Worm (Caenorhabditis elegans) whole organism, early embryonic: ENCODE results near the gene acs-17.

ENCODE experiments used
- B0310.2 ChIP-seq: sonication (generic microtip); optimal IDR thresholded peaks from 2 replicates; lab custom pipeline; 2016; ENCODE audit warnings: mild to moderate bottlenecking, missing genetic modification characterization, missing compliant biosample characterization
- F13C5.2 ChIP-seq: sonication (generic microtip); optimal IDR thresholded peaks from 2 replicates; lab custom pipeline; 2017; ENCODE audit warnings: mild to moderate bottlenecking, missing genetic modification characterization, inconsistent platforms, missing compliant biosample characterization
- aly-1 ChIP-seq: sonication (generic microtip); optimal IDR thresholded peaks from 2 replicates; lab custom pipeline; 2016; ENCODE audit warnings: missing genetic modification characterization, missing compliant biosample characterization
- ama-1 ChIP-seq: fragments of 150-350 bp; optimal IDR thresholded peaks from 2 replicates; lab custom pipeline; 2014
- ceh-13 ChIP-seq: fragments of 200-800 bp; sonication (Bioruptor generic); optimal IDR thresholded peaks from 2 replicates; lab custom pipeline; 2018; ENCODE audit warnings: mild to moderate bottlenecking, missing genetic modification characterization, missing compliant biosample characterization
- ceh-36 ChIP-seq: sonication (generic microtip); optimal IDR thresholded peaks from 2 replicates; lab custom pipeline; 2016; ENCODE audit warnings: missing genetic modification characterization, inconsistent platforms, missing compliant biosample characterization
- ets-7 ChIP-seq: sonication (generic microtip); optimal IDR thresholded peaks from 2 replicates; lab custom pipeline; 2016; ENCODE audit warnings: missing genotype, missing genetic modification characterization, missing compliant biosample characterization
- flt-1 ChIP-seq: fragments of 200-800 bp; sonication (Bioruptor generic); IDR thresholded peaks from 2 replicates; pipeline ENCODE4 v1.3.6; 2022; ENCODE audit warnings: missing genetic modification characterization, missing compliant biosample characterization
- hmbx-1 ChIP-seq: sonication (generic microtip); optimal IDR thresholded peaks from 2 replicates; lab custom pipeline; 2016; ENCODE audit warnings: mild to moderate bottlenecking, missing genetic modification characterization, missing compliant biosample characterization
- hmg-4 ChIP-seq: fragments of 200-800 bp; sonication (Bioruptor generic); optimal IDR thresholded peaks from 2 replicates; lab custom pipeline; 2018; ENCODE audit warnings: mild to moderate bottlenecking, missing genetic modification characterization, missing compliant biosample characterization
- hnd-1 ChIP-seq: sonication (generic microtip); optimal IDR thresholded peaks from 2 replicates; lab custom pipeline; 2016; ENCODE audit warnings: missing genetic modification characterization, missing compliant biosample characterization
- pes-1 ChIP-seq: fragments of 200-800 bp; sonication (Bioruptor generic); IDR thresholded peaks from 2 replicates; pipeline ENCODE4 v1.3.6; 2022; ENCODE audit warnings: missing genetic modification reagents, missing genetic modification characterization, missing compliant biosample characterization
- scrt-1 ChIP-seq: fragments of 200-800 bp; sonication (Bioruptor generic); IDR thresholded peaks from 2 replicates; pipeline ENCODE4 v1.3.6; 2022; ENCODE audit warnings: missing genetic modification characterization, missing compliant biosample characterization
- sea-1 ChIP-seq: fragments of 200-800 bp; sonication (Bioruptor generic); conservative IDR thresholded peaks from 2 replicates; pipeline ENCODE4 v1.3.6; 2022; ENCODE audit warnings: missing genetic modification characterization, missing compliant biosample characterization
- tbx-11 ChIP-seq: fragments of 200-800 bp; sonication (Bioruptor generic); IDR thresholded peaks from 2 replicates; pipeline ENCODE4 v1.3.6; 2022; ENCODE audit warnings: missing genetic modification characterization, missing compliant biosample characterization
- tbx-37 ChIP-seq: fragments of 200-800 bp; sonication (Bioruptor generic); conservative IDR thresholded peaks from 2 replicates; pipeline ENCODE4 v1.3.6; 2022; ENCODE audit warnings: missing genetic modification reagents, missing genetic modification characterization, missing compliant biosample characterization
- tra-4 ChIP-seq: sonication (generic microtip); optimal IDR thresholded peaks from 2 replicates; lab custom pipeline; 2017; ENCODE audit warnings: missing genetic modification characterization, missing compliant biosample characterization

Gene acs-17

DNA sequence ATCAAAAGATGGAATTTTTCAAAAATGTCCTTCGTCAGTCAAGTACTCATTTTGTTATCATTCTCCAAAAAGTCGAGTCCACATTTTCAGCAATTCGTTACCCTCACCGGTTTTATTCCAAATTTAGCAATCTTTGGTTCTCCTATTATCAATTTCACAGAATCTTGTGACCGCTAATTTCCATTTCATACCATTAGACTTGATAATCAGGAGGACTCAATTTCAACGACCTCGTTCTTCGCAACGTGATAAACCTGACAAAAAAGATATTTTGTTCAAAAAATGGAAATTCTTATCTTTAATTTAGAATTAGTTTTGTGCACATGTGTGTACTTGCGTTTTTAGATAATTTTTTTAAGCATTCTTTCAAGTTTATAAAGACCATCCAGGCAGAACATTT lies 18.2 kb upstream of the acs-17 start:
- TF ChIP-seq B0310.2 (no peak), ceh-13 (GFP tag; lab: Kevin White, UChicago) (no peak), flt-1 (GFP tag; lab: Robert Waterston, UW) (no peak)

DNA sequence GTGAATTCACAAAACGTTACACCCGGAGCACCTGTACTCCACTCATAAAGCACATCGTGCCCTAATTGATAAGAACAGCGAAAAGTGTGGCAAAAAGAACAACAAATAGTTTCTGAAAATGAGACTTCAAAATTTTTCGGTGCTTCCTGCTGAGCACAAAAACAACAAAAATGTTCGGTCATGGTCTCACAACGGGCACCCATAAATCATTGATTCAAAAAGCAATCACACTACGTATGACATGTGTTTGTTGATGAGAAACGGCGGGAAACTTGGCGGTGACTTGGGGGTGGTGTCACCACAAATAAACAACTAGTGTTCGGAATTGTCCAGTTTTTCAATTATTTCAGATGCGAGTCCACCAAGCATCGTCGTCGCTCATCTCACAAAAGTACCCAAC lies 16.6 kb upstream of the acs-17 start:
- TF ChIP-seq ets-7 (tag; lab: Kevin White, UChicago) (no peak), flt-1 (GFP tag; lab: Robert Waterston, UW) (no peak), B0310.2 (no peak)

DNA sequence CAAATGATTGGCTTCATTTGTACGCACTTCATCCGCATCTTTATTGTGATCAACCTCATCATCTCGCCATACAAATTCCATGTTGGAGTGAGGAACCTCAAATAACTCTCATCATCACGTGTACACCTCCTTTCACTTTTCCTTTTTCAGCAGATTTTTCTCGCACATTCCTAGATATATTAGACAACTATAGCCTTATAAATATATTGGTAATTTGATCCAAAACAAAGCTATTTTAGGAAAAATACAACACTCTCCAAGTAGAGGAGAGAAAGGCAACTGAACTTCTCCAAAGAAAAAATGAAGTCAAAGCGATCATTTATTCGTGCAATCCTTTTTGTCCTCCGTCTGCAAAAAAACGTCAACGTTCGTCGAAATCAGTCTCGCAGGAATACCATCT lies 14.5 kb upstream of the acs-17 start, which contains the start of gene R07E4.1:
Gene R07E4.1, plus strand, starts transcription at position 301 of the 400 bp plus-strand sequence.
- TF ChIP-seq ama-1 (lab: Kevin White, UChicago) (no peak), sea-1 (no peak), scrt-1 (GFP tag; lab: Robert Waterston, UW) (no peak), hmbx-1 (tag; lab: Kevin White, UChicago) (no peak)

DNA sequence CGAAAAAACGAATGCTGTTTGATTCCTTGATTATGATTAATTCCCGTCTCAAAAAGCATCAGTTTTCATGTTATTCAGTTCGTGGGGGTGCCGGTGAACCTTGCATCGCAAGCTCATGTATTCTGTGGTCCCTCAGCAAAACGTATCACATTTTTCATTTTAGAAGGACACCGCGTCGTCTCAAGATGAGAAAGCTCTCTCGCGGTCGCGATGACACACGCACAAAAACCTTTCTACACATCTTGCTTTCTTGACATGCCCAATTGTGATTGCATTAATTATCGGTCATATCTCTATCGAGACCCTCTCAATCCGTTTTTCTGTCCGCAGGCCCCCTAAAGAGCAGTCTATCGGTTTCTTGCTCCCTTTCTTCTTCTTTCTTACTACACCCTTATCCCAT lies 11.8 kb upstream of the acs-17 start:
- TF ChIP-seq tra-4 (tag; lab: Kevin White, UChicago) (no peak), ceh-13 (GFP tag; lab: Kevin White, UChicago) (no peak), pes-1 (GFP tag; lab: Robert Waterston, UW) (no peak), ceh-36 (tag; lab: Kevin White, UChicago) (no peak), tbx-37 (GFP tag; lab: Robert Waterston, UW) (no peak), hnd-1 (no peak), tbx-11 (no peak), sea-1 (no peak), scrt-1 (GFP tag; lab: Robert Waterston, UW) (no peak)

DNA sequence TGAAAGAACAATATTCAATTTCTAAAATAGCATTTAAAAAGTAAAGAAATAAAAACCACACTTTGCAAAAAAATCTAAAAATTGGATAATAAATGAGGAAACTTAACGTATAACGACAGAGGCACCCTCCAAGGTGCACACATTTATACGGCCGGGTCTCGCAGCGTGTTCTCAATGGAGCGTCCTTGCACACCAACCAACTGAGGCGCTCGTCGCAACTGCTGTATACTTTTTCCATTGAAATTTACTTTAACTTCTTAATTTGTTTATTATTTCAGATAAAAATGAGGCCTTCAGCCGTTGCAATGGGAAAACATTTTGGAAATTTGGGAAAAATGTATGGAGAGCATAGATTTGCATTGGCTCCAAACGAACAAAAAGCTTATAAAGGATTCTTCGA lies 8.9 kb upstream of the acs-17 start, which contains the start of the genes R07E4.5 and R07E4.3:
Gene R07E4.5, minus strand, starts transcription at position 1 of the 400 bp plus-strand sequence.
Gene R07E4.3, plus strand, starts transcription at position 285 of the 400 bp plus-strand sequence.
- TF ChIP-seq pes-1 (GFP tag; lab: Robert Waterston, UW) = 0 out of 2 replicates have a peak, but pooled peaks have one; percentile 42
- TF ChIP-seq F13C5.2 = peak; percentile 69
- TF ChIP-seq scrt-1 (GFP tag; lab: Robert Waterston, UW) = no peak

DNA sequence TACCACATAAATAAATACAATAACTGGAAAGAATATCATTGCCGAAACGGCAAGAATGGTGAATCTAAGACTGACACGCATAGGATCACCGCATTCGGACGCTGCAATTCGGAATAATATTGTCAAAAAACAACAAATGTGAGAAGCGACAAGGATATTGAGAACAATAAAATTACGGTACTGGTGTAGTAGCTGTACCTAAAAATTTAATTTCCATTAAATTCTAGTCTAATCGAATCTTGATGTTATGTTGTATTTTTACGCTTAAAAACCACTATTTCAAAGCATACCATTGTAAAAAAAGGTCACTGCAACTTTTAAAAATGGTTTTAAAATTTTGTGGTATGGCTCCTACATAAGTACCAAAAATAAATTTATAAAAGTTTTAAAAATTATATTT lies 4.5 kb upstream of the acs-17 start, which contains the start of gene mig-23:
Gene mig-23, minus strand, starts transcription at position 101 of the 400 bp plus-strand sequence.
- TF ChIP-seq B0310.2 = no peak
- no peak for TF ChIP-seq tra-4 (tag; lab: Kevin White, UChicago)
- no peak for TF ChIP-seq ets-7 (tag; lab: Kevin White, UChicago)
- TF ChIP-seq scrt-1 (GFP tag; lab: Robert Waterston, UW) = no peak
- TF ChIP-seq F13C5.2 = no peak
- TF ChIP-seq tbx-11 = no peak
- no peak for TF ChIP-seq ceh-13 (GFP tag; lab: Kevin White, UChicago)
- no peak for TF ChIP-seq hmbx-1 (tag; lab: Kevin White, UChicago)
- TF ChIP-seq flt-1 (GFP tag; lab: Robert Waterston, UW) = no peak
- TF ChIP-seq hmg-4 (GFP tag; lab: Kevin White, UChicago) = no peak
- no peak for TF ChIP-seq aly-1 (tag; lab: Kevin White, UChicago)
- no peak for TF ChIP-seq pes-1 (GFP tag; lab: Robert Waterston, UW)
- no peak for TF ChIP-seq ama-1 (lab: Kevin White, UChicago)
- TF ChIP-seq sea-1 = no peak
- no peak for TF ChIP-seq hnd-1
- TF ChIP-seq tbx-37 (GFP tag; lab: Robert Waterston, UW) = no peak
- no peak for TF ChIP-seq ceh-36 (tag; lab: Kevin White, UChicago)

DNA sequence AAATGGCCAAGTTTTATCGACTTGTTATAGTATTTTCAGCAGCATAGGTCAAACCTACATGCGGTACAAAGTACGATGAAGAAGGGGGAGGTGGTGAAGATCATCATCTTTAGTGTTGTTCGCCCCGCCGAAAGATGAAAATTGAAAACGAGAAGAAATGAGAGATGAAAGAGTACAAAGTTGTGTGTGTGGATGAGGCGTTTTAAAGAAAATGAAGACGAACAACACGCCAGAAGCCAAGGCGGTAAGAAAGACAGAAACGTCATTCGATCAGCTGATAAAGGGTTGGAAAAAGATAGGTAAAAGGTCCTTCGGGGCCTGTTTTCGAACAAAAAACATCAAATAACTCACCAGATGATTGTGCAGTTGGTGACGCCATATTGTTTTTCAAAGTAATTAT lies 402 bp downstream of the acs-17 start:
- TF ChIP-seq aly-1 (tag; lab: Kevin White, UChicago) (no peak), ama-1 (lab: Kevin White, UChicago) (no peak), tbx-11 (no peak), tbx-37 (GFP tag; lab: Robert Waterston, UW) (no peak), ets-7 (tag; lab: Kevin White, UChicago) (no peak), flt-1 (GFP tag; lab: Robert Waterston, UW) (no peak), ceh-13 (GFP tag; lab: Kevin White, UChicago) (no peak), ceh-36 (tag; lab: Kevin White, UChicago) (no peak), hmg-4 (GFP tag; lab: Kevin White, UChicago) (no peak)

DNA sequence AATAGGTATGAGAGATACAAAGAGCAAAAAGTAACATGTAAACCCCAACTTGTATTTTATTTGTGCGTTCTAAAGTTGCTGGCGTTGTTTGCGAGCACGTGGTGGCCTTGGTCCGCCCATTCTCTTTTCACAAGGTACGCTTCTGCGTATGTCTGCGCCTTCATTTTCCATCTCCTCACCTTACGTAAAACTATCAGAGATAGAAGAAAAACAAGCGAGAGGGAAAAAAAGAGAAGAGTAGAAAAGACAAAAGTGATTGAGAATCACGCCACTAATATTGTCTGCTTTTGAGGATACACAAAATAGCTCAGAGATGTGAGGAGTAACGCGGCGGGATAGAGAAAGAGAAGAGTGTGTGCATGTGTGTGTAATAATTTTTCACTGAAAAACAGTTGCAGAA lies 2.1 kb downstream of the acs-17 start:
- TF ChIP-seq tbx-11 (no peak), tra-4 (tag; lab: Kevin White, UChicago) (no peak), ets-7 (tag; lab: Kevin White, UChicago) (no peak), tbx-37 (GFP tag; lab: Robert Waterston, UW) (no peak), sea-1 (no peak), flt-1 (GFP tag; lab: Robert Waterston, UW) (no peak), B0310.2 (no peak), hmg-4 (GFP tag; lab: Kevin White, UChicago) (no peak), ceh-13 (GFP tag; lab: Kevin White, UChicago) (no peak), pes-1 (GFP tag; lab: Robert Waterston, UW) (no peak), scrt-1 (GFP tag; lab: Robert Waterston, UW) (no peak), hmbx-1 (tag; lab: Kevin White, UChicago) (no peak), hnd-1 (no peak), aly-1 (tag; lab: Kevin White, UChicago) (no peak), ama-1 (lab: Kevin White, UChicago) (no peak), ceh-36 (tag; lab: Kevin White, UChicago) (no peak), F13C5.2 (no peak)
